Worm (Caenorhabditis elegans): Measurements from ENCODE around the gene rle-1.

rle-1 gene

DNA sequence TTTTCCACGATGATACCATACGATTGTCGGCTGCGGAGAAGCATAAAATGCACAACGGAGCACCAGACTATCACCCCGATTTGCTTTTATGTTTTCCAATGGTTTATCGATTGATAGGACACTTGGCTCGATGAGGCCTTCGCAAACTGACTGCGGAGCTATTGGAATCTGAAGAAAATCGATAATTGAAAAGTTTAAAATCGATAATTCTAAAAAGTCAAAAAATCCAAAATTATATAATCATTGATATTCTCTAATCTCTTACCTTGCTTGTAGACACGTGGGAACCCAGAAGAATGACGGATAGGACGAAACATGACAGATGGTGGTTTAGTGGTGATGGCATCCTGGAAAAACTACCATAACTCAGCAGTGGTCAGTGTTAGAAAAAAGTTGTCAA lies 17.1 kb downstream of the rle-1 start, which contains the start of gene zig-5:
Gene zig-5 (minus strand): TSS at position 349 of the 400 bp plus-strand sequence.
- no peak for TF ChIP-seq B0336.3 (GFP tag; IDR thresholded peaks at IDR 0.05)
- TF ChIP-seq B0261.1 (tag; optimal IDR thresholded peaks at IDR 0.05) = no peak
- no peak for TF ChIP-seq atf-7 (tag; optimal IDR thresholded peaks at IDR 0.05)
- TF ChIP-seq aptf-3 (GFP tag; IDR thresholded peaks at IDR 0.05) = no peak
- TF ChIP-seq repo-1 (tag; optimal IDR thresholded peaks at IDR 0.05) = no peak
- no peak for TF ChIP-seq akir-1 (GFP tag; optimal IDR thresholded peaks at IDR 0.05)
- TF ChIP-seq pha-4 (tag; optimal IDR thresholded peaks at IDR 0.05) = no peak

ce11 chrIII:10957236-10957635 lies 21.2 kb downstream of the rle-1 start:
- TF ChIP-seq ceh-100 (GFP tag; IDR thresholded peaks at IDR 0.05) (no peak), hmg-1.2 (GFP tag; IDR thresholded peaks at IDR 0.05) (peak; percentile 17; the same call in 1 of the 2 replicates), cebp-2 (GFP tag; IDR thresholded peaks at IDR 0.05) (no peak), egl-44 (GFP tag; IDR thresholded peaks at IDR 0.05) (no peak), B0261.1 (tag; optimal IDR thresholded peaks at IDR 0.05) (no peak), lsl-1 (GFP tag; optimal IDR thresholded peaks at IDR 0.05) (peak; percentile 15), tbp1 (GFP tag; optimal IDR thresholded peaks at IDR 0.05) (peak; percentile 33), mcd-1 (GFP tag; IDR thresholded peaks at IDR 0.05) (no peak), snpc-1.3 (tag; optimal IDR thresholded peaks at IDR 0.05; ENCODE audit: insufficient read depth) (no peak), him-1 (tag; optimal IDR thresholded peaks at IDR 0.05) (peak; percentile 8), rcor-1 (GFP tag; IDR thresholded peaks at IDR 0.05) (no peak), ztf-28 (GFP tag; IDR thresholded peaks at IDR 0.05) (no peak), madf-6 (GFP tag; IDR thresholded peaks at IDR 0.05) (0 out of 2 replicates have a peak, but pooled peaks have one; percentile 20), rpc-1 (optimal IDR thresholded peaks at IDR 0.05) (no peak), rpc-1 (tag; optimal IDR thresholded peaks at IDR 0.05) (peak; percentile 5)

- TF ChIP-seq nfya-2 (GFP tag; IDR thresholded peaks at IDR 0.05) = no peak
- no peak for TF ChIP-seq die-1 (tag; optimal IDR thresholded peaks at IDR 0.05)
- TF ChIP-seq K11D2.4 (GFP tag; IDR thresholded peaks at IDR 0.05) = no peak
- TF ChIP-seq madf-6 (GFP tag; IDR thresholded peaks at IDR 0.05) = no peak
- TF ChIP-seq ztf-25 (GFP tag; IDR thresholded peaks at IDR 0.05) = no peak
- TF ChIP-seq nfya-1 (tag; optimal IDR thresholded peaks at IDR 0.05; ENCODE audit: borderline replicate concordance, insufficient read depth) = no peak
- no peak for TF ChIP-seq Y53G8AR.9 (GFP tag; conservative IDR thresholded peaks at IDR 0.05)
- no peak for TF ChIP-seq Y79H2A.3 (GFP tag; conservative IDR thresholded peaks at IDR 0.05)
- no peak for TF ChIP-seq hmg-1.2 (GFP tag; IDR thresholded peaks at IDR 0.05)
- TF ChIP-seq attf-6 (GFP tag; IDR thresholded peaks at IDR 0.05) = no peak
- TF ChIP-seq lir-1 (GFP tag; conservative IDR thresholded peaks at IDR 0.05) = no peak
- TF ChIP-seq ceh-40 (GFP tag; IDR thresholded peaks at IDR 0.05) = no peak
Measured at ce11 chrIII:10957710-10958109, 21.7 kb downstream of the rle-1 start.

DNA sequence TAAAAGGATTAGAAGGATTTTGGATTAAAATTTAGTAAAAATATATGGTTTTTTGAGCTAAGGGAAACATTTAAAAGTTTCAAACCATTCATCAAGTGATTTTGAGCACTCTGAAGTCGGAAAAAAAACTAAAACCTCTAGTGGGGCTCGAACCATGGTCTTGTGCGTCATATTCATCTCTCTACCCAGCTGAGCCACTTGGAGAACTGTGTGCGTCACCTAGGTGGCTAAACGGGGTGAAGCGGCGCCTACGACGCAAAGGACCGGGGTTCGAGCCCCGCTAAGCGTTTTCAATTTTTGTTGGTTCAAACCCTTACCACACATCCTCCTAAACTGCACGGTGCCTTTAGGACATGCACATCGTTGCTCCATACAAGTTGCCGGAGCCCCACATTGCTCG lies 24.3 kb downstream of the rle-1 start:
- peak; percentile 35 for TF ChIP-seq F33H1.4 (GFP tag; IDR thresholded peaks at IDR 0.05)
- no peak for TF ChIP-seq C06A6.2 (GFP tag; conservative IDR thresholded peaks at IDR 0.05)
- TF ChIP-seq egrh-3 (GFP tag; IDR thresholded peaks at IDR 0.05) = no peak
- no peak for TF ChIP-seq F39B2.1 (GFP tag; IDR thresholded peaks at IDR 0.05)
- no peak for TF ChIP-seq let-607 (tag; optimal IDR thresholded peaks at IDR 0.05)
- 0 out of 2 replicates have a peak, but pooled peaks have one; percentile 25 for TF ChIP-seq dox-1 (GFP tag; IDR thresholded peaks at IDR 0.05)
- no peak for TF ChIP-seq lin-54 (GFP tag; optimal IDR thresholded peaks at IDR 0.05)
- 0 out of 2 replicates have a peak, but pooled peaks have one; percentile 25 for TF ChIP-seq D2030.7 (GFP tag; IDR thresholded peaks at IDR 0.05)
- TF ChIP-seq tlf-1 (GFP tag; optimal IDR thresholded peaks at IDR 0.05) = no peak
- no peak for TF ChIP-seq lin-26 (GFP tag; IDR thresholded peaks at IDR 0.05)
- TF ChIP-seq ccch-3 (GFP tag; optimal IDR thresholded peaks at IDR 0.05) = no peak
- TF ChIP-seq ztf-25 (GFP tag; IDR thresholded peaks at IDR 0.05) = no peak
- TF ChIP-seq pbrm-1 (GFP tag; IDR thresholded peaks at IDR 0.05) = 0 out of 2 replicates have a peak, but pooled peaks have one; percentile 31
- TF ChIP-seq Y95B8A.8 (GFP tag; IDR thresholded peaks at IDR 0.05) = no peak
- no peak for TF ChIP-seq K11D2.4 (GFP tag; IDR thresholded peaks at IDR 0.05)
- TF ChIP-seq ZK185.1 (tag; optimal IDR thresholded peaks at IDR 0.05; ENCODE audit: poor library complexity, severe bottlenecking) = no peak
- TF ChIP-seq lag-1 (GFP tag; IDR thresholded peaks at IDR 0.05) = no peak

Data from whole organism, young adult.